Fruit fly (Drosophila melanogaster): Measurements from ENCODE around the gene Mlc1.

Gene Mlc1

DNA sequence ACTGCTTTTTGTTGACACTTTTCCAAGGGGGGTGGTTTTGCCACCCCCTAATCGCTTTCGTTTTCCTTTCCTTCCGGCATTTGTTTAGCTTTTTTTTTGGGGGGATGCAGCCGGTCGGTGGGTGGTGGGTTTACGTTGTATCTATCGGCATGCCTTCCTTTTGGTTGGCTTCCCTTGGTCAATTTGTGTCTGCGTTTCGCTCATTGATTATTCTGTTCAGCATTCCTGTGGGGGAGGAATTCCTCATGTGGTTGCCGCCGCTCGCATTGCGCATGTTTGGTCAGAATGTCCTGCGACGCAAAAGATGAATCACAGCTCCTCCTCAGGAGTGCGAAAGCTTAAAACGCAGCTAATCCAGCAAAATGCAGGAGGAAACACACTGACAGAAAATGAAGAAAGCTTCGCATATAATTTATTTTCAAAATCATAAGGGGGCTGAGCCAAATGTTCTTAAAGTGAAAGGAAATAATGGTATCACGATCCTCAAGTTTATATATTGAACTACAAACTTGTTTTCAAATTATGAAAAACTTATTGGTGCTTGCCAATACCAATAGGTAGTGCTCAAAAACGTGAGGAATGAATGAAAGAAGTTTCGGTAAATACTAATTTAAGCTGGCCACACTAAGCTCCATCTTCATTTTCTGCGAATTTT lies 7.7 kb downstream of the Mlc1 start, which contains the start of gene RpS10a:
RpS10a (plus strand) TSS at position 605 of the 655 bp plus-strand sequence.
- TF ChIP-seq toe (GFP tag; optimal IDR thresholded peaks at IDR 0.05) = no peak
- no peak for TF ChIP-seq kay (GFP tag; ENCODE audit: borderline replicate concordance)
- no peak for TF ChIP-seq Mnt (GFP tag; optimal IDR thresholded peaks at IDR 0.05)
- TF ChIP-seq tj (GFP tag; optimal IDR thresholded peaks at IDR 0.05) = no peak
- TF ChIP-seq pad (GFP tag; optimal IDR thresholded peaks at IDR 0.05) = no peak
- no peak for TF ChIP-seq Hr96 (GFP tag; optimal IDR thresholded peaks at IDR 0.05)
- TF ChIP-seq CG1620 (GFP tag; optimal IDR thresholded peaks at IDR 0.05) = no peak
- no peak for TF ChIP-seq CG11617 (GFP tag; optimal IDR thresholded peaks at IDR 0.05)
- no peak for TF ChIP-seq CG7045 (GFP tag; optimal IDR thresholded peaks at IDR 0.05)
- TF ChIP-seq bab1 (GFP tag; optimal IDR thresholded peaks at IDR 0.05) = no peak
- TF ChIP-seq ovo (GFP tag; optimal IDR thresholded peaks at IDR 0.05) = no peak
- no peak for TF ChIP-seq Crg-1 (GFP tag; optimal IDR thresholded peaks at IDR 0.05)
- no peak for TF ChIP-seq CG14711 (tag; optimal IDR thresholded peaks at IDR 0.05)
- no peak for TF ChIP-seq CG33017 (tag; optimal IDR thresholded peaks at IDR 0.05)
- TF ChIP-seq CG7101 (tag; optimal IDR thresholded peaks at IDR 0.05) = no peak
- TF ChIP-seq Clk (GFP tag; optimal IDR thresholded peaks at IDR 0.05) = no peak
- TF ChIP-seq cic (GFP tag; optimal IDR thresholded peaks at IDR 0.05) = no peak
- TF ChIP-seq CG12768 (GFP tag; optimal IDR thresholded peaks at IDR 0.05) = no peak
- TF ChIP-seq CG5204 (GFP tag; optimal IDR thresholded peaks at IDR 0.05) = no peak

DNA sequence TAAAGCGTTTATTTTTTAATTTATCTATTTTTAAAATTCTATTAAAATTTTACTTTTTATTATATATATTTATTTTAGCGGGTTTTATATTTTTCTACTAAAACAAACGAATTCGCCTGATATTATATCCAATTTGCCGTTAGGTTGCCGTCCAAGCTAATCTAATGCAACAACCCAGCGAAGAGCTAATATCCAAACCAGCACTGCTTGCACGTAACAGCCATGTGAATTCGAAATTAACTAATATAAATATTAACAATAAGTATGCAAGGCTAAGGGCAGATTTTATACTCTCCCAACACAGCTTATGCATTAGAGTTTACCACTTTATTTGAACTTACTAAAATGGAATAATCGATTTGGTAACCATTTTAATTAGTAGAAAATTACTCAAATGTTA lies 8.3 kb downstream of the Mlc1 start:
- TF ChIP-seq toe (GFP tag; optimal IDR thresholded peaks at IDR 0.05) (no peak), cic (GFP tag; optimal IDR thresholded peaks at IDR 0.05) (no peak), Mnt (GFP tag; optimal IDR thresholded peaks at IDR 0.05) (no peak), tj (GFP tag; optimal IDR thresholded peaks at IDR 0.05) (no peak), CG5204 (GFP tag; optimal IDR thresholded peaks at IDR 0.05) (no peak), CG14711 (tag; optimal IDR thresholded peaks at IDR 0.05) (no peak), kay (GFP tag; ENCODE audit: borderline replicate concordance) (no peak), CG7045 (GFP tag; optimal IDR thresholded peaks at IDR 0.05) (no peak), pad (GFP tag; optimal IDR thresholded peaks at IDR 0.05) (no peak), Hr96 (GFP tag; optimal IDR thresholded peaks at IDR 0.05) (no peak), cnc (optimal IDR thresholded peaks at IDR 0.05) (no peak)

DNA sequence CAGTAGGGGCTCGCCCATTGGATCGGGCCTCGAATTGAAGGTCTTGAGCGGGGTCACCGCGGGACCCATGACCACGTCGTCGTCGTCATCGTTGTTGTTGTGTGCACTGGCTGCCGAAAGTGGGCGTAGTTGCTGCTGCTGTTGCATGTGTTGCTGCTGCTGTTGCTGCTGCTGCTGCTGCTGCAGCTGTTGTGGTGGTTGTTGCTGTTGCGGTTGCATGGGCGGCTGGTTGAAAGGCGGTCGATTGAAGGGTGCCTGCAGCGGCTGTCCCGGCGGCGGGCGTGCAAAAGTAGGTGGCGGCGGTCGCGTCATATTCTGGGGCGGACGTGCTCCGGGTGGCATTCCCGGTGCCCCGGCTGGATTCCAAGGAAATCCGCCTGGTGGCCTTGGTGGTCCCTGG lies 12.2 kb downstream of the Mlc1 start:
- TF ChIP-seq CG1620 (GFP tag; optimal IDR thresholded peaks at IDR 0.05) = no peak
- TF ChIP-seq CG33017 (tag; optimal IDR thresholded peaks at IDR 0.05) = no peak
- no peak for TF ChIP-seq CG5204 (GFP tag; optimal IDR thresholded peaks at IDR 0.05)
- TF ChIP-seq CG7101 (tag; optimal IDR thresholded peaks at IDR 0.05) = no peak
- no peak for TF ChIP-seq Hr96 (GFP tag; optimal IDR thresholded peaks at IDR 0.05)
- TF ChIP-seq kay (GFP tag; ENCODE audit: borderline replicate concordance) = no peak
- TF ChIP-seq CG14711 (tag; optimal IDR thresholded peaks at IDR 0.05) = no peak
- TF ChIP-seq cic (GFP tag; optimal IDR thresholded peaks at IDR 0.05) = no peak
- no peak for TF ChIP-seq CG11617 (GFP tag; optimal IDR thresholded peaks at IDR 0.05)
- no peak for TF ChIP-seq Mnt (GFP tag; optimal IDR thresholded peaks at IDR 0.05)

dm6 chr3R:27643080-27643479 lies 16.9 kb downstream of the Mlc1 start:
- TF ChIP-seq Clk (GFP tag; optimal IDR thresholded peaks at IDR 0.05) (no peak), Mnt (GFP tag; optimal IDR thresholded peaks at IDR 0.05) (no peak)

dm6 chr3R:27637264-27637860 lies 22.6 kb downstream of the Mlc1 start:
- TF ChIP-seq bab1 (GFP tag; optimal IDR thresholded peaks at IDR 0.05) (no peak), cic (GFP tag; optimal IDR thresholded peaks at IDR 0.05) (no peak), kay (GFP tag; ENCODE audit: borderline replicate concordance) (no peak), CG14711 (tag; optimal IDR thresholded peaks at IDR 0.05) (no peak), tj (GFP tag; optimal IDR thresholded peaks at IDR 0.05) (no peak), Mnt (GFP tag; optimal IDR thresholded peaks at IDR 0.05) (no peak), Hr96 (GFP tag; optimal IDR thresholded peaks at IDR 0.05) (no peak), CG7101 (tag; optimal IDR thresholded peaks at IDR 0.05) (no peak), CG12768 (GFP tag; optimal IDR thresholded peaks at IDR 0.05) (no peak), toe (GFP tag; optimal IDR thresholded peaks at IDR 0.05) (no peak), ovo (GFP tag; optimal IDR thresholded peaks at IDR 0.05) (no peak), CG11617 (GFP tag; optimal IDR thresholded peaks at IDR 0.05) (no peak), cnc (optimal IDR thresholded peaks at IDR 0.05) (no peak), CG5204 (GFP tag; optimal IDR thresholded peaks at IDR 0.05) (no peak), pad (GFP tag; optimal IDR thresholded peaks at IDR 0.05) (no peak), CG7045 (GFP tag; optimal IDR thresholded peaks at IDR 0.05) (no peak), CG33017 (tag; optimal IDR thresholded peaks at IDR 0.05) (no peak), CG1620 (GFP tag; optimal IDR thresholded peaks at IDR 0.05) (no peak), Crg-1 (GFP tag; optimal IDR thresholded peaks at IDR 0.05) (no peak)

DNA sequence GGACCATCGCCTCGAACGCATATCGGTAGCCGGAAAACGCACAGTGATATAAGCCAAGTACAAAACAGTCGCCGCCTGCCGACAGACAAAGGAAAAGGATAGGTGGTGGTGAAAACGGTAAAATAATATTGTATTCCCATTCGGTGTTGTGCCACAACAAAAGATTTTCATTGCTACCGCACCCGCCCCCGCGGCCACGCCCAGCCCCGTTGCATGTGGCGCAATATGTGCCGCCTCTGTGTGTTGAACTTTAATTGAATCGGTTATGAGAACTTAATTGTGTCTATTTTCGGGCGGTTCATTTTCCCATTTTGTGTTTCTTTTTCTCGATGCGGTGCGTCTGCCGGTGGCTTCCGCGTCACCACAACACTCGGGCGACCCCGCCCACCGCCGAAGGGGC lies 23.3 kb downstream of the Mlc1 start:
- TF ChIP-seq CG7101 (tag; optimal IDR thresholded peaks at IDR 0.05) (no peak), ovo (GFP tag; optimal IDR thresholded peaks at IDR 0.05) (no peak), CG7045 (GFP tag; optimal IDR thresholded peaks at IDR 0.05) (no peak), cic (GFP tag; optimal IDR thresholded peaks at IDR 0.05) (no peak), CG33017 (tag; optimal IDR thresholded peaks at IDR 0.05) (no peak), CG12768 (GFP tag; optimal IDR thresholded peaks at IDR 0.05) (no peak), CG5204 (GFP tag; optimal IDR thresholded peaks at IDR 0.05) (no peak), pad (GFP tag; optimal IDR thresholded peaks at IDR 0.05) (no peak), cnc (optimal IDR thresholded peaks at IDR 0.05) (no peak), Hr96 (GFP tag; optimal IDR thresholded peaks at IDR 0.05) (no peak), Mnt (GFP tag; optimal IDR thresholded peaks at IDR 0.05) (no peak), CG11617 (GFP tag; optimal IDR thresholded peaks at IDR 0.05) (no peak), tj (GFP tag; optimal IDR thresholded peaks at IDR 0.05) (no peak), Crg-1 (GFP tag; optimal IDR thresholded peaks at IDR 0.05) (no peak)
